Worm (Caenorhabditis elegans): ENCODE results near the gene die-1.

The die-1 gene

ce11 chrII:10067817-10068216, at the start of gene die-1:
TSS of gene die-1 (minus strand) at chrII:10067917.
- TF ChIP-seq ceh-82 (tag; optimal IDR thresholded peaks at IDR 0.05) (no peak), nhr-6 (tag; optimal IDR thresholded peaks at IDR 0.05) (no peak), unc-39 (tag; optimal IDR thresholded peaks at IDR 0.05) (no peak), nhr-10 (tag; optimal IDR thresholded peaks at IDR 0.05) (no peak)

ce11 chrII:10116690-10117089, 49.0 kb upstream of the die-1 start:
- TF ChIP-seq F13H6.1 (tag; optimal IDR thresholded peaks at IDR 0.05) (no peak), sem-4 (tag; optimal IDR thresholded peaks at IDR 0.05) (no peak), unc-55 (GFP tag; optimal IDR thresholded peaks at IDR 0.05) (no peak), blmp-1 (tag; optimal IDR thresholded peaks at IDR 0.05; ENCODE audit: insufficient read depth) (no peak), nhr-129 (tag; optimal IDR thresholded peaks at IDR 0.05) (no peak), nhr-23 (tag; optimal IDR thresholded peaks at IDR 0.05) (no peak), ztf-1 (GFP tag; conservative IDR thresholded peaks at IDR 0.05) (no peak), lin-13 (GFP tag; optimal IDR thresholded peaks at IDR 0.05) (no peak), nhr-6 (tag; optimal IDR thresholded peaks at IDR 0.05) (no peak), ceh-82 (tag; optimal IDR thresholded peaks at IDR 0.05) (no peak), nhr-11 (tag; optimal IDR thresholded peaks at IDR 0.05) (no peak), mdl-1 (tag; optimal IDR thresholded peaks at IDR 0.05) (no peak), unc-39 (tag; optimal IDR thresholded peaks at IDR 0.05) (no peak), lin-11 (tag; optimal IDR thresholded peaks at IDR 0.05) (no peak), Y55F3AM.14 (GFP tag; optimal IDR thresholded peaks at IDR 0.05) (no peak), crh-2 (tag; optimal IDR thresholded peaks at IDR 0.05) (no peak), aly-2 (tag; optimal IDR thresholded peaks at IDR 0.05) (no peak)

- no peak for TF ChIP-seq nhr-11 (tag; optimal IDR thresholded peaks at IDR 0.05)
- no peak for TF ChIP-seq nhr-10 (tag; optimal IDR thresholded peaks at IDR 0.05)
- no peak for TF ChIP-seq nhr-6 (tag; optimal IDR thresholded peaks at IDR 0.05)
- TF ChIP-seq ztf-11 (tag; optimal IDR thresholded peaks at IDR 0.05), result no peak
- no peak for TF ChIP-seq ceh-82 (tag; optimal IDR thresholded peaks at IDR 0.05)
- no peak for TF ChIP-seq sem-4 (tag; optimal IDR thresholded peaks at IDR 0.05)
- TF ChIP-seq F13H6.1 (tag; optimal IDR thresholded peaks at IDR 0.05), result no peak
- TF ChIP-seq mbf-1 (tag; optimal IDR thresholded peaks at IDR 0.05), result no peak
- no peak for TF ChIP-seq ztf-4 (tag; optimal IDR thresholded peaks at IDR 0.05)
- TF ChIP-seq lin-39 (tag; optimal IDR thresholded peaks at IDR 0.05), result no peak
These were observed 40.7 kb upstream of the die-1 start, which contains the start of the genes ZK945.7 and ZK945.8 for ce11 chrII:10108377-10108776. TSS of gene ZK945.7 (minus strand) at chrII:10108477. TSS of gene ZK945.8 (plus strand) at chrII:10108651.

ce11 chrII:10106870-10107269, 39.2 kb upstream of the die-1 start, which contains the start of gene ZK945.6:
TSS of gene ZK945.6 (minus strand) at chrII:10106970.
- no peak for TF ChIP-seq nhr-25 (tag; optimal IDR thresholded peaks at IDR 0.05)
- TF ChIP-seq mab-5 (tag; optimal IDR thresholded peaks at IDR 0.05), result no peak
- no peak for TF ChIP-seq lsy-2 (tag; optimal IDR thresholded peaks at IDR 0.05)
- TF ChIP-seq ztf-1 (GFP tag; conservative IDR thresholded peaks at IDR 0.05), result no peak
- no peak for TF ChIP-seq lin-39 (tag; optimal IDR thresholded peaks at IDR 0.05)

- TF ChIP-seq nhr-23 (tag; optimal IDR thresholded peaks at IDR 0.05) (no peak), ztf-11 (tag; optimal IDR thresholded peaks at IDR 0.05) (no peak), sma-9 (GFP tag; optimal IDR thresholded peaks at IDR 0.05) (no peak), sma-9 (tag; optimal IDR thresholded peaks at IDR 0.05) (no peak), lin-11 (tag; optimal IDR thresholded peaks at IDR 0.05) (no peak), ceh-16 (tag; optimal IDR thresholded peaks at IDR 0.05) (no peak), ZK546.5 (tag; optimal IDR thresholded peaks at IDR 0.05) (no peak), nhr-129 (tag; optimal IDR thresholded peaks at IDR 0.05) (no peak), mbf-1 (tag; optimal IDR thresholded peaks at IDR 0.05) (no peak), ceh-82 (tag; optimal IDR thresholded peaks at IDR 0.05) (no peak), nhr-77 (tag; optimal IDR thresholded peaks at IDR 0.05) (no peak), egl-27 (tag; optimal IDR thresholded peaks at IDR 0.05) (no peak), dmd-4 (tag; optimal IDR thresholded peaks at IDR 0.05) (no peak), crh-2 (tag; optimal IDR thresholded peaks at IDR 0.05) (no peak)
These were observed 37.9 kb upstream of the die-1 start, which contains the start of gene ZK945.4 for ce11 chrII:10105604-10106003. TSS of gene ZK945.4 (minus strand) at chrII:10105704.

- TF ChIP-seq unc-62 (GFP tag; optimal IDR thresholded peaks at IDR 0.05) (no peak), fos-1 (tag; optimal IDR thresholded peaks at IDR 0.05) (no peak), crh-2 (tag; optimal IDR thresholded peaks at IDR 0.05) (no peak), F13H6.1 (tag; optimal IDR thresholded peaks at IDR 0.05) (no peak), sma-3 (GFP tag; optimal IDR thresholded peaks at IDR 0.05) (no peak), dmd-4 (tag; optimal IDR thresholded peaks at IDR 0.05) (no peak), snpc-4 (tag; optimal IDR thresholded peaks at IDR 0.05) (no peak), nhr-129 (tag; optimal IDR thresholded peaks at IDR 0.05) (no peak), ztf-4 (tag; optimal IDR thresholded peaks at IDR 0.05) (no peak), lin-13 (GFP tag; optimal IDR thresholded peaks at IDR 0.05) (no peak), nhr-10 (tag; optimal IDR thresholded peaks at IDR 0.05) (no peak), zag-1 (tag; optimal IDR thresholded peaks at IDR 0.05) (no peak), alr-1 (tag; optimal IDR thresholded peaks at IDR 0.05) (no peak), lsy-2 (tag; optimal IDR thresholded peaks at IDR 0.05) (no peak), C34F6.9 (tag; optimal IDR thresholded peaks at IDR 0.05) (no peak), skn-1 (tag; optimal IDR thresholded peaks at IDR 0.05) (no peak), nhr-25 (tag; optimal IDR thresholded peaks at IDR 0.05) (no peak)
These were observed 35.5 kb upstream of the die-1 start for ce11 chrII:10103212-10103611.

Measured in whole organism, L2 larva.